Fruit fly (Drosophila melanogaster) whole organism, embryonic: ENCODE measurements around the gene Sec63.
A peak's percentile ranks its signal among the peaks of the same experiment; 100 is the strongest.

Source experiments
- Abd-B ChIP-seq: fragments of 200-800 bp; sonication (Bioruptor generic); optimal IDR thresholded peaks from 2 replicates; lab custom pipeline; 2018; ENCODE audit warnings: missing biosample characterization, mild to moderate bottlenecking, missing genetic modification characterization, moderate library complexity
- Atf-2 ChIP-seq: fragments of 200-800 bp; sonication (Bioruptor generic); optimal IDR thresholded peaks from 2 replicates; lab custom pipeline; 2016; ENCODE audit warnings: missing biosample characterization, missing genetic modification characterization
- CG11093 ChIP-seq: fragments of 200-800 bp; sonication (Bioruptor generic); IDR thresholded peaks from 3 replicates; pipeline ENCODE4 v1.3.6; 2022; ENCODE audit warnings: missing biosample characterization, missing genetic modification characterization
- CG12071 ChIP-seq: fragments of 200-800 bp; sonication (Bioruptor generic); optimal IDR thresholded peaks from 3 replicates; lab custom pipeline; 2018; ENCODE audit warnings: missing biosample characterization, mild to moderate bottlenecking, missing genetic modification characterization
- CG12769 ChIP-seq: fragments of 200-800 bp; sonication (Bioruptor generic); optimal IDR thresholded peaks from 2 replicates; lab custom pipeline; 2019; ENCODE audit warnings: missing biosample characterization, mild to moderate bottlenecking, missing genetic modification characterization, moderate library complexity
- CG13296 ChIP-seq: fragments of 200-800 bp; sonication (Bioruptor generic); optimal IDR thresholded peaks from 3 replicates; lab custom pipeline; 2018; ENCODE audit warnings: missing biosample characterization, mild to moderate bottlenecking, missing genetic modification characterization
- CG13624 ChIP-seq: fragments of 200-800 bp; sonication (Bioruptor generic); optimal IDR thresholded peaks from 2 replicates; lab custom pipeline; 2016; ENCODE audit warnings: missing biosample characterization, missing genetic modification characterization
- CG14014 ChIP-seq: fragments of 200-800 bp; sonication (Bioruptor generic); IDR thresholded peaks from 2 replicates; pipeline ENCODE4 v1.3.6; 2022; ENCODE audit warnings: missing biosample characterization, missing genetic modification characterization
- CG14667 ChIP-seq: fragments of 200-800 bp; sonication (Bioruptor generic); IDR thresholded peaks from 2 replicates; pipeline ENCODE4 v1.3.6; 2022; ENCODE audit warnings: missing biosample characterization, missing genetic modification characterization
- CG15073 ChIP-seq: fragments of 200-800 bp; sonication (Bioruptor generic); optimal IDR thresholded peaks from 2 replicates; lab custom pipeline; 2016; ENCODE audit warnings: missing biosample characterization, missing genetic modification characterization
- CG15479 ChIP-seq: fragments of 200-800 bp; sonication (Bioruptor generic); optimal IDR thresholded peaks from 3 replicates; lab custom pipeline; 2019; ENCODE audit warnings: missing biosample characterization, mild to moderate bottlenecking, missing genetic modification characterization, moderate library complexity
- CG17359 ChIP-seq: fragments of 200-800 bp; sonication (Bioruptor generic); optimal IDR thresholded peaks from 3 replicates; lab custom pipeline; 2018; ENCODE audit warnings: missing biosample characterization, mild to moderate bottlenecking, missing genetic modification characterization, moderate library complexity
- CG5180 ChIP-seq: fragments of 200-800 bp; sonication (Bioruptor generic); optimal IDR thresholded peaks from 3 replicates; lab custom pipeline; 2017; ENCODE audit warnings: missing biosample characterization, missing genetic modification characterization, mild to moderate bottlenecking, moderate library complexity, missing genetic modification reagents
- CG6791 ChIP-seq: fragments of 200-800 bp; sonication (Bioruptor generic); IDR thresholded peaks from 3 replicates; pipeline ENCODE4 v1.3.6; 2022; ENCODE audit warnings: missing biosample characterization, missing genetic modification characterization; ENCODE audit not compliant: partially characterized antibody
- CG7271 ChIP-seq: fragments of 200-800 bp; sonication (Bioruptor generic); optimal IDR thresholded peaks from 2 replicates; lab custom pipeline; 2018; ENCODE audit warnings: missing biosample characterization, mild to moderate bottlenecking, missing genetic modification characterization, moderate library complexity
- CG7963 ChIP-seq: fragments of 200-800 bp; sonication (Bioruptor generic); IDR thresholded peaks from 3 replicates; pipeline ENCODE4 v1.3.6; 2022; ENCODE audit warnings: missing biosample characterization, missing genetic modification characterization; ENCODE audit not compliant: partially characterized antibody
- CG8478 ChIP-seq: fragments of >200 bp; optimal IDR thresholded peaks from 2 replicates; lab custom pipeline; 2018
- Chrac-16 ChIP-seq: fragments of 200-800 bp; sonication (Bioruptor generic); optimal IDR thresholded peaks from 3 replicates; lab custom pipeline; 2016; ENCODE audit warnings: missing biosample characterization, missing genetic modification characterization
- Dll ChIP-seq: fragments of 200-800 bp; sonication (Bioruptor generic); IDR thresholded peaks from 4 replicates; pipeline ENCODE4 v1.3.6; 2022; ENCODE audit warnings: missing biosample characterization, missing genetic modification characterization; ENCODE audit not compliant: partially characterized antibody
- Doc3 ChIP-seq: fragments of 200-800 bp; sonication (Bioruptor generic); IDR thresholded peaks from 3 replicates; pipeline ENCODE4 v1.3.6; 2022; ENCODE audit warnings: missing biosample characterization, missing genetic modification characterization; ENCODE audit not compliant: partially characterized antibody
- Dp ChIP-seq: fragments of 200-800 bp; sonication (Bioruptor generic); optimal IDR thresholded peaks from 2 replicates; lab custom pipeline; 2018; ENCODE audit warnings: missing biosample characterization, mild to moderate bottlenecking, missing genetic modification characterization, moderate library complexity
- Eip74EF ChIP-seq, 2 experiments: fragments of 200-800 bp in 1 of 2; fragments of >200 bp in 1 of 2; sonication (Bioruptor generic) in 1 of 2; optimal IDR thresholded peaks; 2 replicates each; lab custom pipeline; 2017 to 2019; ENCODE audit warnings: missing biosample characterization in 2 of 2, missing genetic modification characterization in 2 of 2, mild to moderate bottlenecking in 1 of 2, moderate library complexity in 1 of 2
- Fer3 ChIP-seq: fragments of 200-800 bp; sonication (Bioruptor generic); optimal IDR thresholded peaks from 2 replicates; lab custom pipeline; 2018; ENCODE audit warnings: missing biosample characterization, mild to moderate bottlenecking, missing genetic modification characterization, moderate library complexity
- Gug ChIP-seq: fragments of 200-800 bp; sonication (Bioruptor generic); IDR thresholded peaks from 4 replicates; pipeline ENCODE4 v1.3.6; 2022; ENCODE audit warnings: missing biosample characterization, missing genetic modification characterization
- HLH54F ChIP-seq: fragments of 200-800 bp; sonication (Bioruptor generic); optimal IDR thresholded peaks from 3 replicates; lab custom pipeline; 2016; ENCODE audit warnings: missing biosample characterization, missing genetic modification characterization
- Lhr ChIP-seq: fragments of 200-800 bp; sonication (Bioruptor generic); optimal IDR thresholded peaks from 3 replicates; lab custom pipeline; 2017; ENCODE audit warnings: mild to moderate bottlenecking, missing biosample characterization, missing genetic modification reagents, missing genetic modification characterization
- Optix ChIP-seq: fragments of 200-800 bp; sonication (Bioruptor generic); IDR thresholded peaks from 3 replicates; pipeline ENCODE4 v1.3.6; 2022; ENCODE audit warnings: missing biosample characterization, missing genetic modification characterization
- Sox102F ChIP-seq: fragments of 200-800 bp; sonication (Bioruptor generic); optimal IDR thresholded peaks from 2 replicates; lab custom pipeline; 2018; ENCODE audit warnings: missing biosample characterization, mild to moderate bottlenecking, missing genetic modification characterization, moderate library complexity
- Vsx1 ChIP-seq: fragments of 200-800 bp; sonication (Bioruptor generic); optimal IDR thresholded peaks from 2 replicates; lab custom pipeline; 2017; ENCODE audit warnings: missing biosample characterization, mild to moderate bottlenecking, missing genetic modification characterization, missing genetic modification reagents
- abd-A ChIP-seq: fragments of 200-800 bp; sonication (Bioruptor generic); optimal IDR thresholded peaks from 3 replicates; lab custom pipeline; 2019; ENCODE audit warnings: missing biosample characterization, mild to moderate bottlenecking, missing genetic modification characterization, moderate library complexity
- amos ChIP-seq: fragments of 200-800 bp; sonication (Bioruptor generic); IDR thresholded peaks from 2 replicates; pipeline ENCODE4 v1.3.6; 2022; ENCODE audit warnings: missing biosample characterization, missing genetic modification characterization; ENCODE audit not compliant: partially characterized antibody
- bbx ChIP-seq: fragments of 200-800 bp; sonication (Bioruptor generic); IDR thresholded peaks from 2 replicates; pipeline ENCODE4 v1.3.6; 2022; ENCODE audit warnings: missing biosample characterization, missing genetic modification characterization; ENCODE audit not compliant: partially characterized antibody
- chif ChIP-seq, 2 experiments: fragments of 200-800 bp; sonication (Bioruptor generic); optimal IDR thresholded peaks; 3 replicates each; lab custom pipeline; 2016; ENCODE audit warnings: missing biosample characterization in 2 of 2, missing genetic modification characterization in 2 of 2
- grn ChIP-seq: fragments of 200-800 bp; sonication (Bioruptor generic); optimal IDR thresholded peaks from 3 replicates; lab custom pipeline; 2017; ENCODE audit warnings: missing biosample characterization, missing genetic modification characterization
- hth ChIP-seq: fragments of >200 bp; optimal IDR thresholded peaks from 2 replicates; lab custom pipeline; 2017; ENCODE audit warnings: inconsistent platforms
- kni ChIP-seq: fragments of 200-800 bp; sonication (Bioruptor generic); optimal IDR thresholded peaks from 3 replicates; lab custom pipeline; 2017; ENCODE audit warnings: mild to moderate bottlenecking, missing biosample characterization, missing genetic modification reagents, missing genetic modification characterization
- luna ChIP-seq: fragments of 200-800 bp; sonication (Bioruptor generic); optimal IDR thresholded peaks from 2 replicates; lab custom pipeline; 2016; ENCODE audit warnings: missing biosample characterization, missing genetic modification characterization
- maf-S ChIP-seq: fragments of 200-800 bp; sonication (Bioruptor generic); optimal IDR thresholded peaks from 2 replicates; lab custom pipeline; 2016; ENCODE audit warnings: missing biosample characterization, missing genetic modification characterization
- pan ChIP-seq, 4 experiments: fragments of >200 bp in 3 of 4; fragments of 200-800 bp in 1 of 4; sonication (Bioruptor generic) in 1 of 4; optimal IDR thresholded peaks in 3 of 4; IDR thresholded peaks in 1 of 4; 2 replicates each; pipeline versions ENCODE4 v1.3.6 to Lab custom; 2017 to 2022; ENCODE audit warnings: missing biosample characterization in 2 of 4, missing genetic modification characterization in 2 of 4, mixed read lengths in 1 of 4
- pfk ChIP-seq: fragments of 200-800 bp; sonication (Bioruptor generic); optimal IDR thresholded peaks from 2 replicates; lab custom pipeline; 2018; ENCODE audit warnings: missing biosample characterization, mild to moderate bottlenecking, missing genetic modification characterization, moderate library complexity
- pros ChIP-seq: fragments of 200-800 bp; sonication (Bioruptor generic); optimal IDR thresholded peaks from 3 replicates; lab custom pipeline; 2019; ENCODE audit warnings: missing biosample characterization, mild to moderate bottlenecking, missing genetic modification characterization, moderate library complexity
- scrt ChIP-seq: fragments of 200-800 bp; sonication (Bioruptor generic); optimal IDR thresholded peaks from 2 replicates; lab custom pipeline; 2018; ENCODE audit warnings: missing biosample characterization, mild to moderate bottlenecking, missing genetic modification characterization, moderate library complexity
- sens-2 ChIP-seq: fragments of 200-800 bp; sonication (Bioruptor generic); IDR thresholded peaks from 2 replicates; pipeline ENCODE4 v1.3.6; 2022; ENCODE audit warnings: missing biosample characterization, missing genetic modification characterization
- slbo ChIP-seq: fragments of 200-800 bp; sonication (Bioruptor generic); IDR thresholded peaks from 2 replicates; pipeline ENCODE4 v1.3.6; 2022; ENCODE audit warnings: missing biosample characterization, missing genetic modification characterization
- ttk ChIP-seq: fragments of 200-800 bp; sonication (Bioruptor generic); IDR thresholded peaks from 2 replicates; pipeline ENCODE4 v2.1.2; 2022; ENCODE audit warnings: missing biosample characterization, missing genetic modification characterization
- zfh1 ChIP-seq: fragments of 200-800 bp; sonication (Bioruptor generic); IDR thresholded peaks from 3 replicates; pipeline ENCODE4 v1.3.6; 2022; ENCODE audit warnings: missing biosample characterization, missing genetic modification characterization
- zfh2 ChIP-seq: fragments of 200-800 bp; sonication (Bioruptor generic); optimal IDR thresholded peaks from 2 replicates; lab custom pipeline; 2016; ENCODE audit warnings: missing biosample characterization, missing genetic modification characterization

Sec63 gene

dm6 chr3L:7356386-7357117 lies 3.8 kb upstream of the Sec63 start, which contains the start of gene CTCF (continued):
- TF ChIP-seq CG17359 (tag; lab: Kevin White, UChicago), result peak; percentile 34
- TF ChIP-seq luna (GFP tag; lab: Kevin White, UChicago), result no peak
- peak; percentile 12 for TF ChIP-seq pros (GFP tag; lab: Kevin White, UChicago)
- peak in 1 of 2 experiments; percentile 50 for TF ChIP-seq chif (GFP tag; optimal IDR thresholded peaks at IDR 0.05; lab: Kevin White, UChicago)
- no peak for TF ChIP-seq CG12071 (GFP tag; lab: Kevin White, UChicago)
- TF ChIP-seq ttk, result no peak
- TF ChIP-seq CG15479, result no peak
- TF ChIP-seq CG7963 (GFP tag; lab: Robert Waterston, UW), result peak; percentile 68
- peak; percentile 45 for TF ChIP-seq CG13624
- no peak for TF ChIP-seq abd-A
- 0 out of 3 replicates have a peak, but pooled peaks have one; percentile 25 for TF ChIP-seq CG11093
- TF ChIP-seq Fer3 (tag; lab: Kevin White, UChicago), result no peak
- peak; percentile 27 for TF ChIP-seq Chrac-16 (GFP tag; lab: Kevin White, UChicago)
- TF ChIP-seq grn, result peak; percentile 53
- no peak for TF ChIP-seq CG15073 (GFP tag; lab: Kevin White, UChicago)
- TF ChIP-seq Eip74EF (GFP tag; optimal IDR thresholded peaks at IDR 0.05; lab: Kevin White, UChicago), result no peak
- no peak for TF ChIP-seq CG12769 (tag; lab: Kevin White, UChicago)
- TF ChIP-seq pan (optimal IDR thresholded peaks at IDR 0.05; lab: Kevin White, UChicago), result no peak
- peak in 1 of 2 experiments; percentile 68 for TF ChIP-seq pan (GFP tag; optimal IDR thresholded peaks at IDR 0.05 in 1 of 2, IDR thresholded peaks at IDR 0.05 in 1 of 2)
- peak; percentile 46 for TF ChIP-seq Lhr
- peak; percentile 20 for TF ChIP-seq HLH54F
- no peak; the same call in 1 of the 2 replicates for TF ChIP-seq slbo (GFP tag; lab: Robert Waterston, UW)
- TF ChIP-seq Abd-B (GFP tag; lab: Kevin White, UChicago), result peak; percentile 14
- TF ChIP-seq zfh1 (GFP tag; lab: Robert Waterston, UW), result 0 out of 3 replicates have a peak, but pooled peaks have one; percentile 32
- TF ChIP-seq Vsx1 (GFP tag; lab: Kevin White, UChicago), result no peak
- TF ChIP-seq CG7271 (tag; lab: Kevin White, UChicago), result peak; percentile 39
- no peak for TF ChIP-seq zfh2
- peak; percentile 37 for TF ChIP-seq CG13296 (GFP tag; lab: Kevin White, UChicago)
- TF ChIP-seq CG14667 (GFP tag; lab: Robert Waterston, UW), result no peak
- peak; percentile 31 for TF ChIP-seq kni (GFP tag; lab: Kevin White, UChicago)
- TF ChIP-seq Atf-2, result no peak
- peak; percentile 16 for TF ChIP-seq pfk (GFP tag; lab: Kevin White, UChicago)
- peak; percentile 78 for TF ChIP-seq amos (GFP tag; lab: Robert Waterston, UW)
- no peak for TF ChIP-seq maf-S (GFP tag; lab: Kevin White, UChicago)
- no peak for TF ChIP-seq CG5180 (GFP tag; lab: Kevin White, UChicago)
- TF ChIP-seq Optix, result no peak
- no peak for TF ChIP-seq sens-2
- 0 out of 2 replicates have a peak, but pooled peaks have one; percentile 6 for TF ChIP-seq CG14014
- no peak for TF ChIP-seq hth (lab: Kevin White, UChicago)
- peak; percentile 57 for TF ChIP-seq Sox102F (GFP tag; lab: Kevin White, UChicago)
- peak; percentile 68; the same call in 1 of the 3 replicates for TF ChIP-seq CG6791 (GFP tag; lab: Robert Waterston, UW)
- TF ChIP-seq CG8478 (lab: Kevin White, UChicago), result no peak
- peak; percentile 84 for TF ChIP-seq Doc3 (GFP tag; lab: Robert Waterston, UW)
- no peak for TF ChIP-seq scrt
- peak; percentile 83 for TF ChIP-seq Dll (GFP tag; lab: Robert Waterston, UW)
- TF ChIP-seq Dp (GFP tag; lab: Kevin White, UChicago), result peak; percentile 51
- peak; percentile 91 for TF ChIP-seq bbx
- TF ChIP-seq Gug (GFP tag; lab: Robert Waterston, UW), result peak; percentile 6; the same call in 1 of the 4 replicates
